Worm (Caenorhabditis elegans) whole organism, L4 larva: ENCODE measurements around the gene skpo-1.
A peak's percentile ranks its signal among the peaks of the same experiment; 100 is the strongest.

Source experiments
- T26A8.4 ChIP-seq: fragments of 200-800 bp; sonication (Bioruptor generic); IDR thresholded peaks from 2 replicates; pipeline ENCODE4 v1.3.6; 2022; ENCODE audit warnings: missing genetic modification characterization, missing compliant biosample characterization
- ZK337.2 ChIP-seq: fragments of 200-800 bp; sonication (Bioruptor generic); IDR thresholded peaks from 2 replicates; pipeline ENCODE4 v1.3.6; 2022; ENCODE audit warnings: missing genetic modification reagents, missing genetic modification characterization, missing compliant biosample characterization
- aha-1 ChIP-seq: fragments of 150-350 bp; peaks from one replicate; lab custom pipeline; 2014; ENCODE audit warnings: missing biosample characterization, missing genetic modification characterization
- ama-1 ChIP-seq: fragments of 150-350 bp; optimal IDR thresholded peaks from 2 replicates; lab custom pipeline; 2014; ENCODE audit warnings: inconsistent platforms, mixed read lengths
- ceh-44 ChIP-seq: fragments of 200-800 bp; sonication (Bioruptor generic); IDR thresholded peaks from 2 replicates; pipeline ENCODE4 v1.3.6; 2022; ENCODE audit warnings: missing genetic modification reagents, missing genetic modification characterization, missing compliant biosample characterization
- daf-16 ChIP-seq, 3 experiments: sonication (generic microtip); optimal IDR thresholded peaks; 2 replicates each; lab custom pipeline; 2016 to 2017; ENCODE audit warnings: missing genetic modification characterization in 3 of 3, missing genetic modification reagents in 3 of 3, mild to moderate bottlenecking in 2 of 3, missing compliant biosample characterization in 2 of 3, missing biosample characterization in 1 of 3, moderate library complexity in 1 of 3
- dmd-6 ChIP-seq: fragments of 200-800 bp; sonication (Bioruptor generic); IDR thresholded peaks from 2 replicates; pipeline ENCODE4 v1.3.6; 2022; ENCODE audit warnings: missing genetic modification reagents, missing genetic modification characterization, missing compliant biosample characterization
- dmd-8 ChIP-seq: fragments of 200-800 bp; sonication (Bioruptor generic); IDR thresholded peaks from 2 replicates; pipeline ENCODE4 v1.3.6; 2022; ENCODE audit warnings: missing genetic modification characterization, missing compliant biosample characterization
- dmd-9 ChIP-seq: fragments of 200-800 bp; sonication (Bioruptor generic); IDR thresholded peaks from 2 replicates; pipeline ENCODE4 v1.3.6; 2022; ENCODE audit warnings: missing genetic modification reagents, missing genetic modification characterization, missing compliant biosample characterization
- dve-1 ChIP-seq: sonication (generic microtip); optimal IDR thresholded peaks from 2 replicates; lab custom pipeline; 2017; ENCODE audit warnings: antibody characterized with exemption, mild to moderate bottlenecking, missing genetic modification characterization, missing compliant biosample characterization; ENCODE audit not compliant: insufficient read depth
- hlh-11 ChIP-seq: fragments of 200-800 bp; sonication (Bioruptor generic); optimal IDR thresholded peaks from 2 replicates; lab custom pipeline; 2018; ENCODE audit warnings: mild to moderate bottlenecking, missing genetic modification characterization, missing compliant biosample characterization
- jun-1 ChIP-seq: fragments of 150-350 bp; optimal IDR thresholded peaks from 2 replicates; lab custom pipeline; 2014; ENCODE audit warnings: missing biosample characterization, missing genetic modification reagents, missing genetic modification characterization
- lin-13 ChIP-seq: fragments of 150-350 bp; optimal IDR thresholded peaks from 2 replicates; lab custom pipeline; 2014; ENCODE audit warnings: missing biosample characterization, missing genetic modification reagents, missing genetic modification characterization
- lin-29 ChIP-seq: fragments of 200-800 bp; sonication (Bioruptor generic); IDR thresholded peaks from 2 replicates; pipeline ENCODE4 v1.3.6; 2022; ENCODE audit warnings: missing genetic modification reagents, missing genetic modification characterization, missing compliant biosample characterization
- mdt-29 ChIP-seq: fragments of 200-800 bp; sonication (Bioruptor generic); IDR thresholded peaks from 2 replicates; pipeline ENCODE4 v1.3.6; 2022; ENCODE audit warnings: missing genetic modification reagents, missing genetic modification characterization, missing compliant biosample characterization
- mep-1 ChIP-seq: fragments of 150-350 bp; sonication (generic microtip); optimal IDR thresholded peaks from 3 replicates; lab custom pipeline; 2014; ENCODE audit warnings: missing biosample characterization, missing genetic modification characterization
- mes-2 ChIP-seq: sonication (generic microtip); optimal IDR thresholded peaks from 2 replicates; lab custom pipeline; 2016; ENCODE audit warnings: missing genotype, mild to moderate bottlenecking, missing genetic modification characterization, missing compliant biosample characterization; ENCODE audit not compliant: poor library complexity, severe bottlenecking
- nhr-10 ChIP-seq: fragments of 150-350 bp; optimal IDR thresholded peaks from 2 replicates; lab custom pipeline; 2014; ENCODE audit warnings: missing biosample characterization, missing genetic modification characterization
- nhr-237 ChIP-seq: sonication (generic microtip); optimal IDR thresholded peaks from 2 replicates; lab custom pipeline; 2017; ENCODE audit warnings: missing biosample characterization, missing genetic modification characterization
- nhr-28 ChIP-seq: fragments of 150-350 bp; optimal IDR thresholded peaks from 2 replicates; lab custom pipeline; 2014; ENCODE audit warnings: missing biosample characterization, missing genetic modification characterization
- nhr-6 ChIP-seq: fragments of 150-350 bp; optimal IDR thresholded peaks from 2 replicates; lab custom pipeline; 2014; ENCODE audit warnings: missing biosample characterization, missing genetic modification characterization
- nhr-77 ChIP-seq: fragments of 150-350 bp; optimal IDR thresholded peaks from 2 replicates; lab custom pipeline; 2014; ENCODE audit warnings: missing biosample characterization, missing genetic modification characterization
- pha-4 ChIP-seq, 2 experiments: fragments of 150-350 bp in 1 of 2; fragments of 200-800 bp in 1 of 2; sonication (Bioruptor generic) in 1 of 2; IDR thresholded peaks in 1 of 2; optimal IDR thresholded peaks in 1 of 2; 2 replicates each; pipeline versions ENCODE4 v1.3.6 to Lab custom; 2014 to 2022; ENCODE audit warnings: missing genetic modification characterization in 2 of 2, missing genetic modification reagents in 2 of 2, missing biosample characterization in 1 of 2, missing compliant biosample characterization in 1 of 2
- php-3 ChIP-seq: fragments of 200-800 bp; sonication (Bioruptor generic); IDR thresholded peaks from 2 replicates; pipeline ENCODE4 v1.3.6; 2022; ENCODE audit warnings: missing genetic modification reagents, missing genetic modification characterization, missing compliant biosample characterization
- pqm-1 ChIP-seq: sonication (generic microtip); optimal IDR thresholded peaks from 2 replicates; lab custom pipeline; 2017; ENCODE audit warnings: missing biosample characterization, missing genetic modification characterization
- rbr-2 ChIP-seq: sonication (generic microtip); optimal IDR thresholded peaks from 2 replicates; lab custom pipeline; 2016; ENCODE audit warnings: missing genotype, missing genetic modification characterization, missing compliant biosample characterization
- sdz-12 ChIP-seq: fragments of 200-800 bp; sonication (Bioruptor generic); optimal IDR thresholded peaks from 2 replicates; lab custom pipeline; 2018; ENCODE audit warnings: mild to moderate bottlenecking, missing genetic modification characterization, missing compliant biosample characterization
- skn-1 ChIP-seq: fragments of 150-350 bp; optimal IDR thresholded peaks from 2 replicates; lab custom pipeline; 2014; ENCODE audit warnings: missing biosample characterization, missing genetic modification characterization
- snpc-1.2 ChIP-seq: fragments of 200-800 bp; sonication (Bioruptor generic); IDR thresholded peaks from 2 replicates; pipeline ENCODE4 v1.3.6; 2022; ENCODE audit warnings: missing genetic modification reagents, missing genetic modification characterization, missing compliant biosample characterization
- spr-1 ChIP-seq: sonication (generic microtip); optimal IDR thresholded peaks from 2 replicates; lab custom pipeline; 2016; ENCODE audit warnings: mild to moderate bottlenecking, missing genetic modification characterization, missing compliant biosample characterization
- spr-3 ChIP-seq: fragments of 200-800 bp; sonication (Bioruptor generic); optimal IDR thresholded peaks from 2 replicates; lab custom pipeline; 2018; ENCODE audit warnings: mild to moderate bottlenecking, missing genetic modification characterization, missing compliant biosample characterization
- tra-1 ChIP-seq: fragments of 200-800 bp; sonication (Bioruptor generic); IDR thresholded peaks from 2 replicates; pipeline ENCODE4 v1.3.6; 2022; ENCODE audit warnings: missing genetic modification reagents, missing genetic modification characterization, missing compliant biosample characterization
- unc-39 ChIP-seq: sonication (generic microtip); optimal IDR thresholded peaks from 2 replicates; lab custom pipeline; 2017; ENCODE audit warnings: missing biosample characterization, missing genetic modification characterization
- unc-62 ChIP-seq, 3 experiments: fragments of 150-350 bp in 1 of 3; sonication (generic microtip); optimal IDR thresholded peaks in 2 of 3; peaks in 1 of 3; 1 replicate in 1 of 3; 2 replicates in 2 of 3; lab custom pipeline; 2014 to 2017; ENCODE audit warnings: missing biosample characterization in 3 of 3, missing genetic modification characterization in 3 of 3, missing genetic modification reagents in 3 of 3, missing genotype in 1 of 3
- vab-7 ChIP-seq: fragments of 200-800 bp; sonication (Bioruptor generic); IDR thresholded peaks from 2 replicates; pipeline ENCODE4 v1.3.6; 2022; ENCODE audit warnings: missing genetic modification reagents, missing genetic modification characterization, missing compliant biosample characterization

skpo-1 gene

ce11 chrII:8396041-8396440, 8.6 kb downstream of the skpo-1 start, which contains the start of gene F49E12.7:
Gene F49E12.7 (minus strand): TSS chrII:8396141.
- TF ChIP-seq mep-1 (tag; lab: Kevin White, UChicago) (no peak), nhr-6 (tag; lab: Kevin White, UChicago) (no peak), pha-4 (GFP tag; IDR thresholded peaks at IDR 0.05; lab: Robert Waterston, UW) (no peak), pha-4 (tag; optimal IDR thresholded peaks at IDR 0.05; lab: Kevin White, UChicago) (no peak), lin-13 (GFP tag; lab: Kevin White, UChicago) (no peak), aha-1 (tag; lab: Kevin White, UChicago) (no peak), spr-1 (tag; lab: Kevin White, UChicago) (no peak), lin-29 (GFP tag; lab: Robert Waterston, UW) (no peak), tra-1 (GFP tag; lab: Robert Waterston, UW) (no peak), ZK337.2 (GFP tag; lab: Robert Waterston, UW) (no peak), jun-1 (tag; lab: Kevin White, UChicago) (no peak), mes-2 (tag; lab: Kevin White, UChicago) (no peak), skn-1 (tag; lab: Kevin White, UChicago) (no peak), nhr-237 (tag; lab: Kevin White, UChicago) (no peak), dmd-8 (GFP tag; lab: Robert Waterston, UW) (no peak), ama-1 (no peak), rbr-2 (no peak), nhr-10 (tag; lab: Kevin White, UChicago) (no peak), unc-39 (tag; lab: Kevin White, UChicago) (no peak), vab-7 (no peak), unc-62 (GFP tag; optimal IDR thresholded peaks at IDR 0.05 in 1 of 2; lab: Kevin White, UChicago) (no peak), unc-62 (tag; optimal IDR thresholded peaks at IDR 0.05; lab: Kevin White, UChicago) (no peak)

ce11 chrII:8394205-8394604, 10.4 kb downstream of the skpo-1 start, which contains the start of gene F49E12.8:
Gene F49E12.8 (minus strand): TSS chrII:8394305.
- peak; percentile 24 for TF ChIP-seq dve-1
- no peak for TF ChIP-seq spr-1 (tag; lab: Kevin White, UChicago)
- TF ChIP-seq snpc-1.2 (GFP tag; lab: Robert Waterston, UW), result no peak
- no peak for TF ChIP-seq ceh-44 (GFP tag; lab: Robert Waterston, UW)

- TF ChIP-seq mdt-29 (GFP tag; lab: Robert Waterston, UW) (no peak), tra-1 (GFP tag; lab: Robert Waterston, UW) (no peak), daf-16 (GFP tag; optimal IDR thresholded peaks at IDR 0.05; lab: Kevin White, UChicago) (no peak), daf-16 (tag; optimal IDR thresholded peaks at IDR 0.05; lab: Kevin White, UChicago) (peak; percentile 37), dve-1 (peak; percentile 3), spr-3 (GFP tag; lab: Kevin White, UChicago) (no peak), sdz-12 (no peak), nhr-77 (tag; lab: Kevin White, UChicago) (peak; percentile 11), jun-1 (tag; lab: Kevin White, UChicago) (no peak), pqm-1 (tag; lab: Kevin White, UChicago) (peak; percentile 62), hlh-11 (tag; lab: Kevin White, UChicago) (peak; percentile 1), nhr-28 (tag; lab: Kevin White, UChicago) (peak; percentile 77), dmd-9 (GFP tag; lab: Robert Waterston, UW) (no peak), php-3 (no peak), dmd-6 (GFP tag; lab: Robert Waterston, UW) (peak; percentile 27; the same call in 1 of the 2 replicates), vab-7 (no peak)
Observed at ce11 chrII:8392215-8392614, 12.4 kb downstream of the skpo-1 start.

- TF ChIP-seq T26A8.4 (GFP tag; lab: Robert Waterston, UW), result no peak
- TF ChIP-seq dmd-6 (GFP tag; lab: Robert Waterston, UW), result peak; percentile 38; the same call in 1 of the 2 replicates
- TF ChIP-seq nhr-28 (tag; lab: Kevin White, UChicago), result peak; percentile 8
- peak; percentile 25 for TF ChIP-seq pqm-1 (tag; lab: Kevin White, UChicago)
Observed at ce11 chrII:8390751-8391150, 13.9 kb downstream of the skpo-1 start, which contains the start of gene F49E12.10. Gene F49E12.10 (plus strand): TSS chrII:8391051.
